Worm (Caenorhabditis elegans) whole organism, late embryonic: ENCODE results near the gene F38B6.2.

Experiments used
- C08G9.2 ChIP-seq: sonication (generic microtip); optimal IDR thresholded peaks from 2 replicates; lab custom pipeline; 2016; ENCODE audit warnings: mild to moderate bottlenecking, missing genetic modification characterization, moderate library complexity, missing compliant biosample characterization
- C38D4.7 ChIP-seq: fragments of 200-800 bp; sonication (Bioruptor generic); optimal IDR thresholded peaks from 2 replicates; lab custom pipeline; 2018; ENCODE audit warnings: mild to moderate bottlenecking, missing genetic modification characterization, moderate library complexity, missing compliant biosample characterization
- K09A11.1 ChIP-seq: sonication (generic microtip); optimal IDR thresholded peaks from 2 replicates; lab custom pipeline; 2017; ENCODE audit warnings: antibody characterized with exemption, mild to moderate bottlenecking, missing genetic modification characterization, missing compliant biosample characterization; ENCODE audit not compliant: insufficient read depth
- T23F11.4 ChIP-seq: fragments of 200-800 bp; sonication (Bioruptor generic); optimal IDR thresholded peaks from 2 replicates; lab custom pipeline; 2018; ENCODE audit warnings: mild to moderate bottlenecking, missing genetic modification characterization, missing compliant biosample characterization
- Y22D7AL.16 ChIP-seq: sonication (generic microtip); optimal IDR thresholded peaks from 2 replicates; lab custom pipeline; 2016; ENCODE audit warnings: missing genetic modification characterization, missing compliant biosample characterization
- ceh-14 ChIP-seq: sonication (generic microtip); optimal IDR thresholded peaks from 2 replicates; lab custom pipeline; 2016; ENCODE audit warnings: missing genotype, missing genetic modification characterization, missing compliant biosample characterization
- ceh-19 ChIP-seq: fragments of 200-800 bp; sonication (Bioruptor generic); optimal IDR thresholded peaks from 2 replicates; lab custom pipeline; 2018; ENCODE audit warnings: mild to moderate bottlenecking, missing genetic modification characterization, missing compliant biosample characterization
- ceh-2 ChIP-seq: sonication (generic microtip); optimal IDR thresholded peaks from 2 replicates; lab custom pipeline; 2016; ENCODE audit warnings: missing genotype, missing genetic modification characterization, missing compliant biosample characterization
- ceh-22 ChIP-seq: sonication (generic microtip); optimal IDR thresholded peaks from 2 replicates; lab custom pipeline; 2017; ENCODE audit warnings: missing biosample characterization, missing genetic modification characterization
- ceh-24 ChIP-seq: sonication (generic microtip); optimal IDR thresholded peaks from 2 replicates; lab custom pipeline; 2016; ENCODE audit warnings: mild to moderate bottlenecking, missing genetic modification characterization, missing compliant biosample characterization
- ceh-30 ChIP-seq: fragments of 150-350 bp; optimal IDR thresholded peaks from 2 replicates; lab custom pipeline; 2014; ENCODE audit warnings: missing biosample characterization, missing genetic modification characterization
- ceh-48 ChIP-seq: sonication (generic microtip); optimal IDR thresholded peaks from 2 replicates; lab custom pipeline; 2016; ENCODE audit warnings: missing genetic modification characterization, inconsistent platforms, missing compliant biosample characterization
- ceh-6 ChIP-seq: fragments of 200-800 bp; sonication (Bioruptor generic); optimal IDR thresholded peaks from 2 replicates; lab custom pipeline; 2018; ENCODE audit warnings: mild to moderate bottlenecking, missing genetic modification characterization, missing compliant biosample characterization
- ceh-9 ChIP-seq: sonication (generic microtip); optimal IDR thresholded peaks from 2 replicates; lab custom pipeline; 2016; ENCODE audit warnings: mild to moderate bottlenecking, missing genetic modification characterization, inconsistent platforms, missing compliant biosample characterization
- elt-4 ChIP-seq: sonication (generic microtip); optimal IDR thresholded peaks from 2 replicates; lab custom pipeline; 2016; ENCODE audit warnings: missing genetic modification characterization, missing compliant biosample characterization
- fax-1 ChIP-seq: sonication (generic microtip); optimal IDR thresholded peaks from 2 replicates; lab custom pipeline; 2016; ENCODE audit warnings: missing genotype, missing genetic modification characterization, missing compliant biosample characterization
- fkh-6 ChIP-seq: sonication (generic microtip); optimal IDR thresholded peaks from 2 replicates; lab custom pipeline; 2016; ENCODE audit warnings: missing genetic modification characterization, missing compliant biosample characterization
- hlh-30 ChIP-seq: sonication (generic microtip); optimal IDR thresholded peaks from 2 replicates; lab custom pipeline; 2017; ENCODE audit warnings: antibody characterized with exemption, missing genetic modification characterization, missing compliant biosample characterization; ENCODE audit not compliant: insufficient read depth
- hlh-6 ChIP-seq: sonication (generic microtip); optimal IDR thresholded peaks from 2 replicates; lab custom pipeline; 2016; ENCODE audit warnings: missing genotype, missing genetic modification characterization, missing compliant biosample characterization
- madf-2 ChIP-seq: sonication (generic microtip); optimal IDR thresholded peaks from 2 replicates; lab custom pipeline; 2017; ENCODE audit warnings: missing genetic modification characterization, missing compliant biosample characterization
- mec-3 ChIP-seq: sonication (generic microtip); optimal IDR thresholded peaks from 2 replicates; lab custom pipeline; 2016; ENCODE audit warnings: borderline replicate concordance, missing genetic modification characterization, missing compliant biosample characterization
- nhr-11 ChIP-seq: fragments of 150-350 bp; optimal IDR thresholded peaks from 2 replicates; lab custom pipeline; 2014; ENCODE audit warnings: missing biosample characterization, missing genetic modification characterization
- odd-2 ChIP-seq: sonication (generic microtip); optimal IDR thresholded peaks from 2 replicates; lab custom pipeline; 2017; ENCODE audit warnings: antibody characterized with exemption, mild to moderate bottlenecking, missing genetic modification characterization, missing compliant biosample characterization
- pax-1 ChIP-seq: fragments of 150-350 bp; optimal IDR thresholded peaks from 2 replicates; lab custom pipeline; 2014; ENCODE audit warnings: missing biosample characterization, missing genetic modification characterization
- pha-4 ChIP-seq: fragments of 150-350 bp; optimal IDR thresholded peaks from 2 replicates; lab custom pipeline; 2018; ENCODE audit warnings: missing biosample characterization, missing genetic modification reagents, missing genetic modification characterization
- pqm-1 ChIP-seq: sonication (generic microtip); optimal IDR thresholded peaks from 2 replicates; lab custom pipeline; 2016; ENCODE audit warnings: missing genetic modification characterization, missing compliant biosample characterization
- ref-2 ChIP-seq: sonication (generic microtip); optimal IDR thresholded peaks from 2 replicates; lab custom pipeline; 2016; ENCODE audit warnings: missing genetic modification characterization, missing compliant biosample characterization
- rnt-1 ChIP-seq: sonication (generic microtip); optimal IDR thresholded peaks from 2 replicates; lab custom pipeline; 2016; ENCODE audit warnings: missing genetic modification characterization, missing compliant biosample characterization
- sdc-2 ChIP-seq: sonication (generic microtip); optimal IDR thresholded peaks from 2 replicates; lab custom pipeline; 2016; ENCODE audit warnings: missing genotype, missing genetic modification characterization, missing compliant biosample characterization
- sox-4 ChIP-seq: sonication (generic microtip); optimal IDR thresholded peaks from 2 replicates; lab custom pipeline; 2017; ENCODE audit warnings: mild to moderate bottlenecking, missing genetic modification characterization, inconsistent platforms, missing compliant biosample characterization
- syd-9 ChIP-seq: sonication (generic microtip); optimal IDR thresholded peaks from 2 replicates; lab custom pipeline; 2016; ENCODE audit warnings: mild to moderate bottlenecking, missing genetic modification characterization, moderate library complexity, missing compliant biosample characterization
- tbx-2 ChIP-seq: sonication (generic microtip); optimal IDR thresholded peaks from 2 replicates; lab custom pipeline; 2016; ENCODE audit warnings: missing genetic modification characterization, missing compliant biosample characterization
- unc-3 ChIP-seq, 2 experiments: fragments of 200-800 bp in 1 of 2; sonication (Bioruptor generic) in 1 of 2; sonication (generic microtip) in 1 of 2; conservative IDR thresholded peaks in 1 of 2; optimal IDR thresholded peaks in 1 of 2; 2 replicates each; pipeline versions ENCODE4 v1.3.6 to Lab custom; 2016 to 2022; ENCODE audit warnings: missing compliant biosample characterization in 2 of 2, missing genetic modification characterization in 2 of 2, missing genetic modification reagents in 1 of 2
- unc-86 ChIP-seq: sonication (generic microtip); optimal IDR thresholded peaks from 2 replicates; lab custom pipeline; 2016; ENCODE audit warnings: missing genetic modification characterization, missing compliant biosample characterization
- zip-5 ChIP-seq: sonication (generic microtip); optimal IDR thresholded peaks from 2 replicates; lab custom pipeline; 2016; ENCODE audit warnings: missing genetic modification characterization, missing compliant biosample characterization
- ztf-16 ChIP-seq: sonication (generic microtip); optimal IDR thresholded peaks from 2 replicates; lab custom pipeline; 2017; ENCODE audit warnings: missing genetic modification characterization, missing compliant biosample characterization

The F38B6.2 gene

DNA sequence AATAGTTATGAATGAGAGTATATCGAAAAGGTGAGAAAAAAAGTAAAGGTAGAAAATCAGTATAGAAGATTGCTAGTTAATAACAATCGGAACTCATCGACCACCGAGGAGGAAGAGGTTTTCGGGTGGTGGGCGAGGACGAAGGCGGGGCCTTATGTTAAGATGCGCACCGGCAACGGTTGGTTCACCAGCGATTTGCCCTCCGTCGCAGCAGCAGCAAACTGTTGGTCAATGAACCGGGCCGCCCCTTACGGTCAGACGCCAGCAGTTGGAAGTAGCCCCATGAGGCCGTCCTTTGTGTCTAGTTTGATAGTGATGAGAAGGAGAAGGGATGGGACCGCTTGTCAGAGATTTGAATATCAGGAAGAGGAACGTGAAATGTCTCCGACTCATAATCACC, 29.4 kb upstream of the F38B6.2 start, which contains the start of gene nhr-137:
TSS of gene nhr-137 (minus strand) at position 101 of the 400 bp plus-strand sequence.
- TF ChIP-seq ref-2 (tag; lab: Kevin White, UChicago), result no peak

DNA sequence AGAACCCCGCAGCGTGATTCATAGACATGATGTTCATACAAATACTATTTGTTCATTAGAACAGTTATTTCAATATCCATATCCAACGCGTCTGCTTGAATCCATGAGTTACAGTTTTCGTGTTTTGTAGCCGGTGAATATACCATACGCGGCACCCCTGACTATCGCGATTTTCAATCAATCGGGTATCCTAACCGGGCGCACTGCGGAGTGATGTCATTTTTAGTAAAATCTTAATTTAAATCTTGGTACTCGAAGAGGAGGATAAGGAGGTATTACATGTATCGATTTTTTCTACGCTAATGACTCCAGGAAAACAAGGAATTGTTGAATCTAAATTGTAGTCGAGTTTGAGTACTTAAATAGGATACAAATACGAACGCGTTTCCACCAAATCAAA, 29.0 kb upstream of the F38B6.2 start:
- TF ChIP-seq ceh-2 (tag; lab: Kevin White, UChicago), result no peak
- TF ChIP-seq sox-4 (tag; lab: Kevin White, UChicago), result no peak
- TF ChIP-seq ceh-6 (GFP tag; lab: Kevin White, UChicago), result no peak
- no peak for TF ChIP-seq tbx-2 (tag; lab: Kevin White, UChicago)
- TF ChIP-seq hlh-6 (tag; lab: Kevin White, UChicago), result no peak
- no peak for TF ChIP-seq madf-2 (tag; lab: Kevin White, UChicago)
- TF ChIP-seq zip-5 (tag; lab: Kevin White, UChicago), result no peak
- no peak for TF ChIP-seq ceh-14 (tag; lab: Kevin White, UChicago)
- no peak for TF ChIP-seq fax-1 (tag; lab: Kevin White, UChicago)
- no peak for TF ChIP-seq ztf-16 (tag; lab: Kevin White, UChicago)
- no peak for TF ChIP-seq unc-3 (GFP tag; conservative IDR thresholded peaks at IDR 0.05; lab: Robert Waterston, UW)
- no peak for TF ChIP-seq unc-3 (tag; optimal IDR thresholded peaks at IDR 0.05; lab: Kevin White, UChicago)
- TF ChIP-seq hlh-30 (tag; lab: Kevin White, UChicago), result no peak
- TF ChIP-seq pqm-1 (tag; lab: Kevin White, UChicago), result no peak
- TF ChIP-seq K09A11.1, result no peak
- TF ChIP-seq C38D4.7 (GFP tag; lab: Kevin White, UChicago), result no peak
- no peak for TF ChIP-seq ceh-24 (tag; lab: Kevin White, UChicago)
- no peak for TF ChIP-seq Y22D7AL.16
- TF ChIP-seq C08G9.2 (tag; lab: Kevin White, UChicago), result no peak
- TF ChIP-seq pax-1 (tag; lab: Kevin White, UChicago), result no peak

DNA sequence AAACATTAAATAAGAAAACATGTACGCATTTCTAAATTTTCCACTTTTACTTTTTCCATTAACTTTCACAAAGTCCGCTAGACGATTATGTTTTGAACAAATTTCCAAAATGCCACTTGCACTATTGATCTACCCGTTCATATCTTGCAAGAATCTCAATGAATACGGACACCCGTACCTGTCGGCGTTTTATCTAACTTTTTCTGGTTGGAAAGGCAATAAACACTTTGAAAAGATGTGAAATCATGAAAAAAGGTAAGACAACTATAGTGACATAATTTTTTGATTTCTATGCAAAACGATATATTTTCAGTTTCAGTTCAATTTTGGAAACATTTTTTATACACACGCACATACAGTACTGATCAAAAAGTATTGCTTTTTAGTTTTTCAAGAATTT, 26.6 kb upstream of the F38B6.2 start:
- no peak for TF ChIP-seq pha-4
- no peak for TF ChIP-seq C08G9.2 (tag; lab: Kevin White, UChicago)
- no peak for TF ChIP-seq T23F11.4
- no peak for TF ChIP-seq nhr-11 (tag; lab: Kevin White, UChicago)
- no peak for TF ChIP-seq pqm-1 (tag; lab: Kevin White, UChicago)
- TF ChIP-seq fkh-6 (tag; lab: Kevin White, UChicago), result no peak
- TF ChIP-seq unc-86 (tag; lab: Kevin White, UChicago), result no peak
- no peak for TF ChIP-seq ceh-22
- TF ChIP-seq K09A11.1, result no peak
- TF ChIP-seq ceh-48, result no peak
- no peak for TF ChIP-seq ceh-9 (tag; lab: Kevin White, UChicago)
- no peak for TF ChIP-seq elt-4 (tag; lab: Kevin White, UChicago)
- no peak for TF ChIP-seq ceh-14 (tag; lab: Kevin White, UChicago)
- TF ChIP-seq ceh-24 (tag; lab: Kevin White, UChicago), result no peak
- TF ChIP-seq odd-2 (tag; lab: Kevin White, UChicago), result no peak
- no peak for TF ChIP-seq ceh-30 (tag; lab: Kevin White, UChicago)
- TF ChIP-seq syd-9 (tag; lab: Kevin White, UChicago), result no peak
- TF ChIP-seq rnt-1 (tag; lab: Kevin White, UChicago), result no peak
- TF ChIP-seq sdc-2 (tag; lab: Kevin White, UChicago), result no peak

DNA sequence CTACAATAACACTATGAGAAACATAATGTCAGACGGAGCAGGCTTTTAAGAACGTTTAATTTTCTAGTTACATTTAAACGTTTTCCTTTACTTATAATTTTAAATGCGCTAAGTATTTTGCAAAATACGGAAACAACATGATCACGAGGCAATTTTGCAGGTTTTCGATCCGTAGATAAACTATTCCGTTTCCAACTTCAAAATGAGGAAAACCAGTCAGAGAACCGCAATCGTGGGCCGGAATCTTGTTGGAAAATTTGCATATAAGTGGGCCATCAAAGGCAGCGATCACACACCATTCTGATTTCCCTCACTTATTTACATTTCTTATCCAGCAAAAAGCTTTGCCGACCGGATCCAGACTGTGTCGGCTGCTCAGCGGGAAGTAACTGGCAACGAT, 25.8 kb upstream of the F38B6.2 start, which contains the start of gene col-172:
TSS of gene col-172 (plus strand) at position 301 of the 400 bp plus-strand sequence.
- TF ChIP-seq zip-5 (tag; lab: Kevin White, UChicago), result no peak
- no peak for TF ChIP-seq mec-3 (tag; lab: Kevin White, UChicago)
- TF ChIP-seq fax-1 (tag; lab: Kevin White, UChicago), result no peak
- TF ChIP-seq ceh-19, result no peak
